Worm (Caenorhabditis elegans): ENCODE results near the gene D2062.13.

DNA sequence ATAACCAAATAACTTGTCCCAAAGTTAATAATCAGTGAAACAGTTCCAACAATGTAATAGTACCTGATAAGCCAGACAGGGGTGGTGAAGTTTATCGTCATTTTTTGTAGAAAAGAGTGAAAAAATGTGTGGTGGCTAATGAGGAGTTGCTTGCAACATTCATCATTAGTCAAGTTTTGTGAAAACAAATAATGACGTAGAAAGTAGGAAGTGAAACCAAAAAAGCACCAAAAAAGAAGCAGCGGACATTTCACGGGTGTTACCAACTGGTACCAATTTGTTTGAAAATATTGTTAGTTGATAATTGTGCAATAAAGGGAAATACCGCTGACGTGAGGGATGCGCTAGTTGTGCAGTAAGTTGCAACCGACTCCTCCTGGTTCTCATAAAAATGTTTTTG is 26.9 kb upstream of the D2062.13 start, which contains the start of gene sri-36:
- TF ChIP-seq snpc-4 (tag; optimal IDR thresholded peaks at IDR 0.05) = no peak
- no peak for TF ChIP-seq fkh-4 (tag; optimal IDR thresholded peaks at IDR 0.05; ENCODE audit: borderline replicate concordance)
